Worm (Caenorhabditis elegans): ENCODE data around the gene C15C8.8.

DNA sequence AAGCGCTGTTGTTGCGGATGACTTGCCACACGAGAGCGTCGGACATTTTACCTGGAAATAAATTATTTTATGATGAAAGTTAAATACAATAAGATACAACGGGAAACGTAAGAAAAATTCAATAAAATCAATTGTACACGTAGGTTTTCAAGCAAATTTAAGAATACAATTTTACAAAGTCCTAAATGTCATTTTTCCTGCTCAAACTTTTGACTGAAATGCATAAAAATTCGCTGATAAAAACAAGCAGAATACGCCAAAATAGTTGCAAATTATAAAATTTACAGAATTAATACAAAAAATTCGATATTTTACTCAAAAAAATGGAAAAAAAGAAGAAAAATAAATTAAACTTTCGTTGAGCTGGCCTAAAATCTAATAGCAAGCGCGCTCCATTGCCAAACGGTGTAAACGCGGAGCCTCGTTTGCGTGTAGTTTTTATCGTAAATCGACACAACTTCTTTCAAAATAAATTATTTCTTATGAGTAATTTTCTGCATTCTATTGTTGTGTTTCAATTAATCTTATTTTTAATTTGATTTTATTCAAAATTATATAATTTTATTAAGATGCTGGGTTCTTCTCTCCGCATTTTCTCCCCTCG lies 24.1 kb downstream of the C15C8.8 start, which contains the start of the genes rpl-28 and mrpl-49:
- TF ChIP-seq F49E8.2 (tag; optimal IDR thresholded peaks at IDR 0.05; ENCODE audit: insufficient read depth) (peak; percentile 42), efl-1 (GFP tag; optimal IDR thresholded peaks at IDR 0.05) (peak; percentile 23), pha-4 (tag; optimal IDR thresholded peaks at IDR 0.05) (no peak), lin-35 (GFP tag; optimal IDR thresholded peaks at IDR 0.05) (peak in 1 of 3 experiments; percentile 76), ztf-6 (GFP tag; IDR thresholded peaks at IDR 0.05) (no peak)

Measured in whole organism, young adult.